Worm (Caenorhabditis elegans) whole organism, L2 larva: ENCODE measurements around the gene nhr-184.

Experiments used
- C34F6.9 ChIP-seq: fragments of 150-350 bp; optimal IDR thresholded peaks from 2 replicates; lab custom pipeline; 2014; ENCODE audit warnings: missing biosample characterization, missing genetic modification characterization
- R02D3.7 ChIP-seq: fragments of 150-350 bp; optimal IDR thresholded peaks from 2 replicates; lab custom pipeline; 2014; ENCODE audit warnings: missing biosample characterization, missing genetic modification characterization
- Y55F3AM.14 ChIP-seq: fragments of 200-800 bp; sonication (Bioruptor generic); optimal IDR thresholded peaks from 2 replicates; lab custom pipeline; 2018; ENCODE audit warnings: mild to moderate bottlenecking, missing genetic modification characterization, missing compliant biosample characterization
- ZK546.5 ChIP-seq: sonication (generic microtip); optimal IDR thresholded peaks from 2 replicates; lab custom pipeline; 2017; ENCODE audit warnings: missing biosample characterization, missing genetic modification characterization
- alr-1 ChIP-seq: fragments of 150-350 bp; optimal IDR thresholded peaks from 2 replicates; lab custom pipeline; 2014; ENCODE audit warnings: missing biosample characterization, missing genetic modification characterization
- aly-2 ChIP-seq: fragments of 150-350 bp; optimal IDR thresholded peaks from 2 replicates; lab custom pipeline; 2014; ENCODE audit warnings: missing biosample characterization, missing genetic modification characterization
- blmp-1 ChIP-seq: sonication (generic microtip); optimal IDR thresholded peaks from 2 replicates; lab custom pipeline; 2017; ENCODE audit warnings: missing genetic modification characterization, mild to moderate bottlenecking, missing compliant biosample characterization, antibody characterized with exemption, moderate library complexity; ENCODE audit not compliant: insufficient read depth
- ceh-16 ChIP-seq: fragments of 150-350 bp; optimal IDR thresholded peaks from 2 replicates; lab custom pipeline; 2014; ENCODE audit warnings: missing biosample characterization, missing genetic modification characterization
- crh-2 ChIP-seq: sonication (generic microtip); optimal IDR thresholded peaks from 2 replicates; lab custom pipeline; 2017; ENCODE audit warnings: missing biosample characterization, missing genetic modification characterization
- egl-27 ChIP-seq: sonication (generic microtip); optimal IDR thresholded peaks from 3 replicates; lab custom pipeline; 2017; ENCODE audit warnings: missing biosample characterization, missing genetic modification reagents, missing genetic modification characterization
- elt-3 ChIP-seq: sonication (generic microtip); optimal IDR thresholded peaks from 2 replicates; lab custom pipeline; 2017; ENCODE audit warnings: missing biosample characterization, missing genetic modification characterization
- fos-1 ChIP-seq: fragments of 150-350 bp; optimal IDR thresholded peaks from 2 replicates; lab custom pipeline; 2014; ENCODE audit warnings: missing biosample characterization, missing genetic modification characterization
- gmeb-1 ChIP-seq: fragments of 150-350 bp; optimal IDR thresholded peaks from 2 replicates; lab custom pipeline; 2014; ENCODE audit warnings: missing biosample characterization, missing genetic modification characterization
- lin-13 ChIP-seq: fragments of 150-350 bp; optimal IDR thresholded peaks from 2 replicates; lab custom pipeline; 2014; ENCODE audit warnings: missing biosample characterization, missing genetic modification reagents, missing genetic modification characterization
- mab-5 ChIP-seq: fragments of 150-350 bp; optimal IDR thresholded peaks from 2 replicates; lab custom pipeline; 2014; ENCODE audit warnings: missing biosample characterization, missing genetic modification characterization
- mdl-1 ChIP-seq, 2 experiments: fragments of 150-350 bp in 1 of 2; sonication (generic microtip) in 1 of 2; optimal IDR thresholded peaks; 2 replicates each; lab custom pipeline; 2017; ENCODE audit warnings: missing biosample characterization in 2 of 2, missing genetic modification characterization in 2 of 2
- nhr-10 ChIP-seq: sonication (generic microtip); optimal IDR thresholded peaks from 2 replicates; lab custom pipeline; 2017; ENCODE audit warnings: missing biosample characterization, missing genetic modification characterization
- nhr-11 ChIP-seq: fragments of 150-350 bp; optimal IDR thresholded peaks from 2 replicates; lab custom pipeline; 2014; ENCODE audit warnings: missing biosample characterization, missing genetic modification characterization
- nhr-12 ChIP-seq: fragments of 150-350 bp; optimal IDR thresholded peaks from 2 replicates; lab custom pipeline; 2014; ENCODE audit warnings: missing biosample characterization, missing genetic modification characterization
- nhr-129 ChIP-seq: fragments of 150-350 bp; optimal IDR thresholded peaks from 2 replicates; lab custom pipeline; 2014; ENCODE audit warnings: missing biosample characterization, missing genetic modification characterization
- nhr-21 ChIP-seq: fragments of 150-350 bp; optimal IDR thresholded peaks from 2 replicates; lab custom pipeline; 2014; ENCODE audit warnings: missing biosample characterization, missing genetic modification characterization
- nhr-23 ChIP-seq: fragments of 150-350 bp; optimal IDR thresholded peaks from 2 replicates; lab custom pipeline; 2014; ENCODE audit warnings: missing biosample characterization, missing genetic modification reagents, missing genetic modification characterization
- nhr-237 ChIP-seq: fragments of 150-350 bp; optimal IDR thresholded peaks from 2 replicates; lab custom pipeline; 2014; ENCODE audit warnings: missing biosample characterization, missing genetic modification characterization
- nhr-25 ChIP-seq: fragments of 150-350 bp; sonication (generic microtip); optimal IDR thresholded peaks from 3 replicates; lab custom pipeline; 2014; ENCODE audit warnings: missing biosample characterization, missing genetic modification characterization
- nhr-6 ChIP-seq: fragments of 150-350 bp; optimal IDR thresholded peaks from 2 replicates; lab custom pipeline; 2014; ENCODE audit warnings: missing biosample characterization, missing genetic modification characterization
- nhr-77 ChIP-seq: fragments of 150-350 bp; optimal IDR thresholded peaks from 2 replicates; lab custom pipeline; 2014; ENCODE audit warnings: missing biosample characterization, missing genetic modification characterization
- peb-1 ChIP-seq: fragments of 150-350 bp; optimal IDR thresholded peaks from 2 replicates; lab custom pipeline; 2014; ENCODE audit warnings: missing biosample characterization, missing genetic modification characterization
- sem-4 ChIP-seq: fragments of 150-350 bp; optimal IDR thresholded peaks from 2 replicates; lab custom pipeline; 2014; ENCODE audit warnings: missing biosample characterization, missing genetic modification reagents, missing genetic modification characterization
- skn-1 ChIP-seq: sonication (generic microtip); optimal IDR thresholded peaks from 2 replicates; lab custom pipeline; 2017; ENCODE audit warnings: missing biosample characterization, missing genetic modification characterization
- sma-3 ChIP-seq: sonication (generic microtip); optimal IDR thresholded peaks from 2 replicates; lab custom pipeline; 2016; ENCODE audit warnings: missing genetic modification reagents, missing genetic modification characterization, missing compliant biosample characterization
- snpc-4 ChIP-seq: fragments of 150-350 bp; optimal IDR thresholded peaks from 2 replicates; lab custom pipeline; 2014; ENCODE audit warnings: missing biosample characterization, missing genetic modification characterization
- unc-39 ChIP-seq: fragments of 150-350 bp; optimal IDR thresholded peaks from 2 replicates; lab custom pipeline; 2014; ENCODE audit warnings: missing biosample characterization, missing genetic modification characterization
- unc-55 ChIP-seq: fragments of 150-350 bp; sonication (generic microtip); optimal IDR thresholded peaks from 3 replicates; lab custom pipeline; 2014; ENCODE audit warnings: missing biosample characterization, missing genetic modification reagents, missing genetic modification characterization
- zag-1 ChIP-seq: fragments of 150-350 bp; optimal IDR thresholded peaks from 2 replicates; lab custom pipeline; 2014; ENCODE audit warnings: missing biosample characterization, missing genetic modification characterization
- ztf-1 ChIP-seq: fragments of 200-800 bp; sonication (Bioruptor generic); conservative IDR thresholded peaks from 2 replicates; pipeline ENCODE4 v1.3.6; 2022; ENCODE audit warnings: missing genetic modification characterization, missing compliant biosample characterization
- ztf-11 ChIP-seq: sonication (generic microtip); optimal IDR thresholded peaks from 2 replicates; lab custom pipeline; 2017; ENCODE audit warnings: missing biosample characterization, missing genetic modification characterization

nhr-184 gene

DNA sequence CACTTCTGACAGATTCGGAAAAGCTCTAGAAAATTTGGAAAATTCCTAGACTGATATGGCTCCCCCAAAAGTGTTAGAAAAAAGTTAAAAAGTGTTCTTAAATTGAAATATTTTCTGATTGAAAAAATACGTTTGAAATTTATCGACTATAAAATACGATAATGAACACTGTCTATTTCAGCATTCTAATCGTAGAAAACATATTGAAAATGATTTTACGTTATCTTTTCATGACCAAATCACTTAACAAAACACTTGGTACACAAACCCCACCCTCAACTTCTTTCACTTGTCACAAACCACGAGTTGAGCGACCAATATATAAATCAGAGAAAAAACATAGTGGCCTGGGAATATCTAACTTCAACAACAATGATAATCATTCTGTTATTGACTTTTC lies 35.1 kb downstream of the nhr-184 start, which contains the start of gene cyp-33C1:
TSS of gene cyp-33C1 (plus strand) at position 301 of the 400 bp plus-strand sequence.
- no peak for TF ChIP-seq nhr-21 (tag; lab: Kevin White, UChicago)
- TF ChIP-seq snpc-4 (tag; lab: Kevin White, UChicago): no peak
- no peak for TF ChIP-seq nhr-10 (tag; lab: Kevin White, UChicago)
- no peak for TF ChIP-seq zag-1
- TF ChIP-seq nhr-237 (tag; lab: Kevin White, UChicago): no peak
- no peak for TF ChIP-seq mab-5
- TF ChIP-seq nhr-11 (tag; lab: Kevin White, UChicago): no peak
- no peak for TF ChIP-seq sma-3 (GFP tag; lab: Kevin White, UChicago)
- TF ChIP-seq nhr-25 (tag; lab: Kevin White, UChicago): no peak
- TF ChIP-seq fos-1 (tag; lab: Kevin White, UChicago): no peak
- no peak for TF ChIP-seq lin-13 (GFP tag; lab: Kevin White, UChicago)
- no peak for TF ChIP-seq unc-39
- TF ChIP-seq crh-2 (tag; lab: Kevin White, UChicago): no peak
- TF ChIP-seq nhr-129 (tag; lab: Kevin White, UChicago): no peak
- no peak for TF ChIP-seq mdl-1 (tag; optimal IDR thresholded peaks at IDR 0.05; lab: Kevin White, UChicago)
- no peak for TF ChIP-seq gmeb-1 (tag; lab: Kevin White, UChicago)

DNA sequence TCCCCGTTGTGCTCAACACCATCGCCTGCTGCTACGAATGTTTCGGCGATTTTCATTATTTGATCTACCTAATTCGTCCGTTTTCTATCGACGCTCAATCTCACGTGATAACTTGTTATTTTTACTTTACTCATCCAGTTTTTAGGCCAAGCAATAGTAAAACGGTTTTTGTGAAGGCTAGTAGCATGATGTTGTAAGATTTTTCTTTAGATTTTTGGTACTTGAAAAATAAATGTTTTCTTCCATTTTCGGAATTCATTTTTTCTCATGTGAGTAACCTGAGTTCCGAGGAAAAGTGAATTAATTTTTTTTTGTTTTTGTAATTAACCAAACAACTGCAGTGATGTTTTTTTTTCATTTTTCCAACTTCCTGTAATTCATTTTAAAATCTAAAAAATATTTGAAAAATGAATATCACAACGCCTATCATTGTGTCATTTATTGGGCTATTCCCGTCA lies 36.9 kb downstream of the nhr-184 start, which contains the start of gene srbc-17:
TSS of gene srbc-17 (plus strand) at position 408 of the 458 bp plus-strand sequence.
- no peak for TF ChIP-seq ztf-1 (GFP tag; lab: Robert Waterston, UW)
- TF ChIP-seq lin-13 (GFP tag; lab: Kevin White, UChicago): no peak
- TF ChIP-seq nhr-77: no peak
- no peak for TF ChIP-seq nhr-23 (tag; lab: Kevin White, UChicago)
- TF ChIP-seq sem-4 (tag; lab: Kevin White, UChicago): no peak
- TF ChIP-seq nhr-129 (tag; lab: Kevin White, UChicago): no peak
- no peak for TF ChIP-seq ceh-16 (tag; lab: Kevin White, UChicago)
- TF ChIP-seq alr-1 (tag; lab: Kevin White, UChicago): no peak
- no peak for TF ChIP-seq aly-2

DNA sequence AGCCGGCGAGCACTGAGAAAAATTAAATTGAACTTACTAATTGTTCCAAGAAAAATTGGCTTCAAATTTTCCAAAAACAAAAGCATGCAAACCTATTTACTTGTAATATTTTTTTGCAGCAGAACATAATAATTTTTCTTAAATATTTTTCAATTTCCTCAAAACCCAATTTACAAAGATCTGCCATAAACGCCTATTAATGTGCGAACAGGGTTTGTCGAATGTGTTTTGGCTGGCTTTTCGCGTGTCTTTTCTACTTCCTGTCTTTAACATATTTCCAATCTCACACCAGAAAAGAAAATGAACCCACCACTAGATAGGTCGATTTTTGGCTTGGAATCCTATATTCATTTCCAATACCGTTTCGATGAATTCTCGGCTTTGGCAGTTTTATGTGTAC lies 39.0 kb downstream of the nhr-184 start, which contains the start of gene C45H4.18:
TSS of gene C45H4.18 (plus strand) at position 301 of the 400 bp plus-strand sequence.
- no peak for TF ChIP-seq gmeb-1 (tag; lab: Kevin White, UChicago)
- TF ChIP-seq nhr-6 (tag; lab: Kevin White, UChicago): no peak
- TF ChIP-seq unc-55 (GFP tag; lab: Kevin White, UChicago): no peak
- no peak for TF ChIP-seq nhr-12 (tag; lab: Kevin White, UChicago)
- no peak for TF ChIP-seq C34F6.9 (tag; lab: Kevin White, UChicago)
- TF ChIP-seq fos-1 (tag; lab: Kevin White, UChicago): no peak
- TF ChIP-seq elt-3: no peak

DNA sequence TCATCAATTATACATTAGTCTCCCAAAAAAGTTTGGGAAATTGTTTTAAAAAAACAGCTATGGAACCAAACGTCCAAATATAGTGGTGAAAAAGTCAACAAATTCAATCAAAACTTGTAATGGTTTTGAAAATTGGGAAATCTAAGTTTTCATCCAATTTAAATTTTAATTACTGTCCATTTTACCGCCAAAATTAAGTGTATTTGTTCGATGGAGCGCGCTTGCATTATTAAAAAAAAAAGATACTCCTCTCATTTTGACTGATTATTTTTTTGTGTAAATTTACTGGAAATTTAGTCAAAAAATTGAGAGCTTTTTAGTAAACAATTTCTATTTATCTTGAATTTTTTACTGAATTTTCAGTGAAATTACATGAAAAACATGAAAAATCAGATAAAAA lies 39.8 kb downstream of the nhr-184 start:
- TF ChIP-seq snpc-4 (tag; lab: Kevin White, UChicago) (no peak), nhr-25 (tag; lab: Kevin White, UChicago) (no peak), ZK546.5 (tag; lab: Kevin White, UChicago) (no peak), skn-1 (tag; lab: Kevin White, UChicago) (no peak)

- TF ChIP-seq sma-3 (GFP tag; lab: Kevin White, UChicago) (no peak), nhr-23 (tag; lab: Kevin White, UChicago) (no peak), lin-13 (GFP tag; lab: Kevin White, UChicago) (no peak), blmp-1 (no peak), nhr-129 (tag; lab: Kevin White, UChicago) (no peak), R02D3.7 (no peak), egl-27 (tag; lab: Kevin White, UChicago) (no peak), nhr-10 (tag; lab: Kevin White, UChicago) (no peak), Y55F3AM.14 (no peak), snpc-4 (tag; lab: Kevin White, UChicago) (no peak), aly-2 (no peak), peb-1 (tag; lab: Kevin White, UChicago) (no peak), ZK546.5 (tag; lab: Kevin White, UChicago) (no peak), ztf-11 (tag; lab: Kevin White, UChicago) (no peak), nhr-21 (tag; lab: Kevin White, UChicago) (no peak)
Observed at ce11 chrV:2166679-2167078, 47.6 kb downstream of the nhr-184 start, which contains the start of gene srbc-19. Gene srbc-19, minus strand, starts transcription at chrV:2166779.
